Worm (Caenorhabditis elegans) whole organism, L1 larva: ENCODE measurements around the gene F22H10.2.

Source experiments
- aha-1 ChIP-seq: fragments of 150-350 bp; optimal IDR thresholded peaks from 2 replicates; lab custom pipeline; 2014; ENCODE audit warnings: missing biosample characterization, missing genetic modification characterization
- blmp-1 ChIP-seq: fragments of 150-350 bp; optimal IDR thresholded peaks from 2 replicates; lab custom pipeline; 2014; ENCODE audit warnings: missing biosample characterization, missing genetic modification characterization
- ceh-63 ChIP-seq: fragments of 200-800 bp; sonication (Bioruptor generic); optimal IDR thresholded peaks from 2 replicates; lab custom pipeline; 2018; ENCODE audit warnings: mild to moderate bottlenecking, missing genetic modification characterization, missing compliant biosample characterization
- ceh-82 ChIP-seq, 3 experiments: fragments of 150-350 bp in 1 of 3; sonication (generic microtip) in 2 of 3; optimal IDR thresholded peaks; 2 replicates each; lab custom pipeline; 2014 to 2017; ENCODE audit warnings: missing biosample characterization in 3 of 3, missing genetic modification characterization in 3 of 3
- dpl-1 ChIP-seq, 3 experiments: fragments of 150-350 bp in 2 of 3; sonication (generic microtip) in 1 of 3; optimal IDR thresholded peaks; 2 replicates each; lab custom pipeline; 2014 to 2017; ENCODE audit warnings: missing biosample characterization in 3 of 3, missing genetic modification characterization in 3 of 3, missing genetic modification reagents in 3 of 3
- dsc-1 ChIP-seq: sonication (generic microtip); optimal IDR thresholded peaks from 2 replicates; lab custom pipeline; 2016; ENCODE audit warnings: mild to moderate bottlenecking, missing genetic modification characterization, missing compliant biosample characterization
- efl-1 ChIP-seq, 4 experiments: fragments of 150-350 bp; optimal IDR thresholded peaks in 3 of 4; peaks in 1 of 4; 1 replicate in 1 of 4; 2 replicates in 3 of 4; lab custom pipeline; 2014; ENCODE audit warnings: missing biosample characterization in 2 of 4, missing genetic modification characterization in 2 of 4, missing genetic modification reagents in 2 of 4
- efl-3 ChIP-seq: fragments of 200-800 bp; sonication (Bioruptor generic); optimal IDR thresholded peaks from 2 replicates; lab custom pipeline; 2018; ENCODE audit warnings: mild to moderate bottlenecking, missing genetic modification characterization, missing compliant biosample characterization
- ets-5 ChIP-seq: fragments of 200-800 bp; sonication (Bioruptor generic); IDR thresholded peaks from 2 replicates; pipeline ENCODE4 v1.3.6; 2022; ENCODE audit warnings: missing genetic modification characterization, missing compliant biosample characterization
- fkh-8 ChIP-seq: sonication (generic microtip); optimal IDR thresholded peaks from 2 replicates; lab custom pipeline; 2016; ENCODE audit warnings: mild to moderate bottlenecking, missing genetic modification characterization, missing compliant biosample characterization
- hlh-4 ChIP-seq: sonication (generic microtip); optimal IDR thresholded peaks from 2 replicates; lab custom pipeline; 2016; ENCODE audit warnings: mild to moderate bottlenecking, missing genetic modification characterization, missing compliant biosample characterization
- hpl-2 ChIP-seq: fragments of 150-350 bp; optimal IDR thresholded peaks from 2 replicates; lab custom pipeline; 2014; ENCODE audit warnings: missing biosample characterization, missing genetic modification reagents, missing genetic modification characterization
- irx-1 ChIP-seq: sonication (generic microtip); optimal IDR thresholded peaks from 2 replicates; lab custom pipeline; 2016; ENCODE audit warnings: missing genetic modification characterization, missing compliant biosample characterization
- jun-1 ChIP-seq: fragments of 150-350 bp; optimal IDR thresholded peaks from 2 replicates; lab custom pipeline; 2014; ENCODE audit warnings: missing biosample characterization, missing genetic modification reagents, missing genetic modification characterization
- lin-13 ChIP-seq: fragments of 150-350 bp; optimal IDR thresholded peaks from 2 replicates; lab custom pipeline; 2014; ENCODE audit warnings: missing biosample characterization, missing genetic modification reagents, missing genetic modification characterization
- lin-14 ChIP-seq: fragments of 200-800 bp; sonication (Bioruptor generic); optimal IDR thresholded peaks from 2 replicates; lab custom pipeline; 2018; ENCODE audit warnings: mild to moderate bottlenecking, missing genetic modification characterization, moderate library complexity, missing compliant biosample characterization
- lir-3 ChIP-seq: sonication (generic microtip); optimal IDR thresholded peaks from 2 replicates; lab custom pipeline; 2016; ENCODE audit warnings: mild to moderate bottlenecking, missing genetic modification characterization, moderate library complexity, missing compliant biosample characterization; ENCODE audit not compliant: poor library complexity
- lsy-2 ChIP-seq, 2 experiments: fragments of 150-350 bp; optimal IDR thresholded peaks; 2 replicates each; lab custom pipeline; 2014; ENCODE audit warnings: missing biosample characterization in 2 of 2, missing genetic modification characterization in 2 of 2
- mdl-1 ChIP-seq, 2 experiments: fragments of 150-350 bp; optimal IDR thresholded peaks; 2 replicates each; lab custom pipeline; 2014 to 2017; ENCODE audit warnings: missing biosample characterization in 2 of 2, missing genetic modification characterization in 2 of 2, inconsistent platforms in 1 of 2
- mef-2 ChIP-seq: fragments of 150-350 bp; optimal IDR thresholded peaks from 2 replicates; lab custom pipeline; 2014; ENCODE audit warnings: missing biosample characterization, missing genetic modification characterization
- mep-1 ChIP-seq: fragments of 150-350 bp; optimal IDR thresholded peaks from 2 replicates; lab custom pipeline; 2014; ENCODE audit warnings: missing biosample characterization, missing genetic modification characterization
- nhr-19 ChIP-seq: fragments of 200-800 bp; sonication (Bioruptor generic); conservative IDR thresholded peaks from 2 replicates; pipeline ENCODE4 v1.3.6; 2022; ENCODE audit warnings: missing genetic modification characterization, missing compliant biosample characterization
- nhr-20 ChIP-seq: sonication (generic microtip); optimal IDR thresholded peaks from 2 replicates; lab custom pipeline; 2016; ENCODE audit warnings: mild to moderate bottlenecking, missing genetic modification characterization, missing compliant biosample characterization
- nhr-47 ChIP-seq: sonication (generic microtip); optimal IDR thresholded peaks from 2 replicates; lab custom pipeline; 2016; ENCODE audit warnings: mild to moderate bottlenecking, missing genetic modification characterization, moderate library complexity, missing compliant biosample characterization
- nhr-71 ChIP-seq: sonication (generic microtip); optimal IDR thresholded peaks from 2 replicates; lab custom pipeline; 2016; ENCODE audit warnings: mild to moderate bottlenecking, missing genetic modification characterization, moderate library complexity, missing compliant biosample characterization
- nhr-77 ChIP-seq: fragments of 150-350 bp; optimal IDR thresholded peaks from 2 replicates; lab custom pipeline; 2014; ENCODE audit warnings: missing biosample characterization, missing genetic modification characterization
- nhr-85 ChIP-seq: sonication (generic microtip); peaks from one replicate; lab custom pipeline; 2016; ENCODE audit warnings: missing genetic modification characterization, inconsistent platforms, missing compliant biosample characterization
- pax-3 ChIP-seq: fragments of 200-800 bp; sonication (Bioruptor generic); optimal IDR thresholded peaks from 2 replicates; lab custom pipeline; 2018; ENCODE audit warnings: mild to moderate bottlenecking, missing genetic modification characterization, moderate library complexity, missing compliant biosample characterization
- rnt-1 ChIP-seq: sonication (generic microtip); optimal IDR thresholded peaks from 2 replicates; lab custom pipeline; 2016; ENCODE audit warnings: mild to moderate bottlenecking, missing genetic modification characterization, moderate library complexity, missing compliant biosample characterization
- snu-23 ChIP-seq: sonication (generic microtip); optimal IDR thresholded peaks from 2 replicates; lab custom pipeline; 2016; ENCODE audit warnings: missing genetic modification characterization, missing compliant biosample characterization
- swsn-7 ChIP-seq: sonication (generic microtip); optimal IDR thresholded peaks from 2 replicates; lab custom pipeline; 2016; ENCODE audit warnings: missing genetic modification characterization, missing compliant biosample characterization
- tlp-1 ChIP-seq: fragments of 150-350 bp; optimal IDR thresholded peaks from 2 replicates; lab custom pipeline; 2014; ENCODE audit warnings: missing biosample characterization, missing genetic modification characterization
- unc-130 ChIP-seq: fragments of 150-350 bp; optimal IDR thresholded peaks from 2 replicates; lab custom pipeline; 2017; ENCODE audit warnings: missing biosample characterization, missing genetic modification characterization, inconsistent platforms
- unc-62 ChIP-seq: fragments of 150-350 bp; optimal IDR thresholded peaks from 2 replicates; lab custom pipeline; 2014; ENCODE audit warnings: missing biosample characterization, missing genetic modification reagents, missing genetic modification characterization
- zag-1 ChIP-seq: fragments of 150-350 bp; optimal IDR thresholded peaks from 2 replicates; lab custom pipeline; 2014; ENCODE audit warnings: missing biosample characterization, missing genetic modification characterization

F22H10.2 gene

DNA sequence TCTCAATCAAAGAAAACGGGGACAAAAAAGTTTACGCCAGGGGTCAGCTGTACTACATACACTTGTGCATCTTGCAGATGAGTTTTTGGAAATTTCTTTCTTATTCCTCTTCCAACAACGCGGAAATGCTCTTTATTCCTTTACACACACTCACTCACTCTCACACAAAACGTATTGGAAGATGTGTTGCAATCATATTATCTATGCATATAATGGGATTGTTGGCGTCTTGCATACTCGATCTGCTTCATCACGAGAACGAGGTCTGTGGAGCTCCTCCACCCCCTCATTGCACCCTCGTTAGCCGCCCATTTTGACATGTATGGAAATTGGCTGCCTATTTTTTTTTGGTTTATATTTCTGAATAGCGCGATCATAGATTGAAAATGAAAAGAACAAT lies 30.6 kb upstream of the F22H10.2 start:
- TF ChIP-seq dsc-1 (tag; lab: Kevin White, UChicago) (peak; percentile 49), lin-14 (GFP tag; lab: Kevin White, UChicago) (peak; percentile 64), nhr-71 (tag; lab: Kevin White, UChicago) (no peak)

- TF ChIP-seq irx-1 (tag; lab: Kevin White, UChicago), result no peak
- TF ChIP-seq dsc-1 (tag; lab: Kevin White, UChicago), result peak; percentile 89
- TF ChIP-seq fkh-8 (tag; lab: Kevin White, UChicago), result peak; percentile 31
- no peak for TF ChIP-seq swsn-7 (tag; lab: Kevin White, UChicago)
- peak; percentile 57 for TF ChIP-seq pax-3 (tag; lab: Kevin White, UChicago)
- TF ChIP-seq hpl-2, result no peak
- TF ChIP-seq, all 84 proteins: peak for 3
Observed at ce11 chrX:16650600-16650999, 28.7 kb upstream of the F22H10.2 start.

DNA sequence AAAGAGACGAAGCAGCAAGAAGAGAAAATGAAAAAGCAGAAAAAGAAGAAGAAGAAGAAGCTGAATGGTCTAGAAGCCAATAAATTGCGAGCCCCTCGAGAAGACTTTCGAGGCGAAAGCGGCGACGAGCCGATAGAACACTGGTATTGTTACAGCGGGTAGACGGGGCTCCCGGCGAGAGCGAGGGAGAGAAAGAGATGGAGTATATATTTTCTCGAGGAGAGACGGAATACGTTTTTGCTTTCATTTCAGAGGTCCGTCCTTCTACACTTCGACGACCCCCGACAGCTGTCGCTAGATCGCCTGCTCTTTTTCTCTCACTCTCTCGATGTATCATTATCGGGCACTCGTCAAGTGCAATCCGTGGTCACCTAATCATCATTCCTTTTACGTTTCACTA lies 24.1 kb upstream of the F22H10.2 start:
- TF ChIP-seq lin-14 (GFP tag; lab: Kevin White, UChicago), result peak; percentile 72
- no peak for TF ChIP-seq ets-5 (GFP tag; lab: Robert Waterston, UW)
- TF ChIP-seq dsc-1 (tag; lab: Kevin White, UChicago), result peak; percentile 27
- TF ChIP-seq snu-23 (GFP tag; lab: Kevin White, UChicago), result peak; percentile 34
- peak in 1 of 2 experiments; percentile 18 for TF ChIP-seq lsy-2 (tag; optimal IDR thresholded peaks at IDR 0.05; lab: Kevin White, UChicago)
- TF ChIP-seq unc-130 (tag; lab: Kevin White, UChicago), result peak; percentile 30
- TF ChIP-seq rnt-1, result peak; percentile 59
- no peak for TF ChIP-seq jun-1 (tag; lab: Kevin White, UChicago)
- no peak for TF ChIP-seq lin-13 (GFP tag; lab: Kevin White, UChicago)
- 0 out of 2 replicates have a peak, but pooled peaks have one; percentile 24 for TF ChIP-seq nhr-19
- TF ChIP-seq nhr-71 (tag; lab: Kevin White, UChicago), result peak; percentile 58
- TF ChIP-seq mdl-1 (tag; optimal IDR thresholded peaks at IDR 0.05; lab: Kevin White, UChicago), result peak in 1 of 2 experiments; percentile 14
- no peak for TF ChIP-seq zag-1

DNA sequence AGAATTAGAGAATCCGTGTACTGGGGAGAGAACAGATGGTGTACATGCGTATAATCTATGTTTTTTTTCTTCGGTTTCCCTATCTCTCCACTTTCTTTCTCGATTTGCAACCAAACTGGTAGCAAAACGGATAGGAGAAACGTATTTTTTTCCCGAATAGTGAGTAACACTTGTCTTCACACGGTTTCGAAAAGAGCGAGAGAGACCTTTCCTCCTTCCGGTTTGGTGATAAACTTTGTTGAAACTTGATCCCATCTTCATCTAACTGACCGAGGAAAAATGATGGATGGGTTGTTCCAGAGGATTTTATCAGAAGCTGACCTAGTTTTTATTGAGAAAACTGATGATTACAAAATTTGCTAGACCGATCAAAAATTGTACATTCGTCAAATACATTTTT lies 21.0 kb upstream of the F22H10.2 start:
- TF ChIP-seq rnt-1 (peak; percentile 31), lin-14 (GFP tag; lab: Kevin White, UChicago) (peak; percentile 47), blmp-1 (peak; percentile 90), nhr-77 (tag; lab: Kevin White, UChicago) (no peak)

- TF ChIP-seq dsc-1 (tag; lab: Kevin White, UChicago) (no peak), nhr-85 (tag; lab: Kevin White, UChicago) (no peak), efl-3 (no peak), dpl-1 (GFP tag; optimal IDR thresholded peaks at IDR 0.05; lab: Kevin White, UChicago) (no peak), tlp-1 (no peak), lin-14 (GFP tag; lab: Kevin White, UChicago) (no peak), lir-3 (tag; lab: Kevin White, UChicago) (no peak), nhr-20 (tag; lab: Kevin White, UChicago) (no peak), efl-1 (optimal IDR thresholded peaks at IDR 0.05; lab: Kevin White, UChicago) (no peak), efl-1 (GFP tag; optimal IDR thresholded peaks at IDR 0.05 in 1 of 2; lab: Kevin White, UChicago) (peak in 1 of 2 experiments; percentile 50), aha-1 (tag; lab: Kevin White, UChicago) (no peak), ceh-63 (no peak), snu-23 (GFP tag; lab: Kevin White, UChicago) (no peak), nhr-47 (tag; lab: Kevin White, UChicago) (no peak), fkh-8 (tag; lab: Kevin White, UChicago) (peak; percentile 9)
Observed at ce11 chrX:16660268-16660667, 19.1 kb upstream of the F22H10.2 start.

ce11 chrX:16662723-16663122 lies 16.6 kb upstream of the F22H10.2 start, which contains the start of gene F43B10.1:
F43B10.1 (minus strand) TSS chrX:16662823.
- TF ChIP-seq mep-1 (tag; lab: Kevin White, UChicago), result no peak
- no peak for TF ChIP-seq ceh-82 (tag; optimal IDR thresholded peaks at IDR 0.05; lab: Kevin White, UChicago)
- no peak for TF ChIP-seq mef-2
- TF ChIP-seq efl-1 (optimal IDR thresholded peaks at IDR 0.05; lab: Kevin White, UChicago), result no peak
- peak in 1 of 2 experiments; percentile 63 for TF ChIP-seq efl-1 (GFP tag; optimal IDR thresholded peaks at IDR 0.05 in 1 of 2; lab: Kevin White, UChicago)
- no peak for TF ChIP-seq hlh-4 (tag; lab: Kevin White, UChicago)
- TF ChIP-seq unc-62 (GFP tag; lab: Kevin White, UChicago), result no peak
